Worm (Caenorhabditis elegans): ENCODE measurements around the gene fipr-21.
A peak's percentile ranks its signal among the peaks of the same experiment; 100 is the strongest.

ce11 chrX:10350151-10350550, 45.8 kb downstream of the fipr-21 start:
- TF ChIP-seq fkh-4 (tag; optimal IDR thresholded peaks at IDR 0.05; ENCODE audit: borderline replicate concordance) (no peak), ztf-4 (tag; optimal IDR thresholded peaks at IDR 0.05) (no peak), jun-1 (tag; optimal IDR thresholded peaks at IDR 0.05) (no peak), elt-2 (tag; optimal IDR thresholded peaks at IDR 0.05) (no peak), nhr-11 (tag; optimal IDR thresholded peaks at IDR 0.05) (no peak), unc-130 (tag; optimal IDR thresholded peaks at IDR 0.05) (no peak), elt-3 (tag; optimal IDR thresholded peaks at IDR 0.05) (peak in 2 of 6 experiments; percentile 35 to 42), ztf-11 (tag; optimal IDR thresholded peaks at IDR 0.05) (no peak)
